Worm (Caenorhabditis elegans) whole organism, L4/young adult: ENCODE measurements around the gene fars-3.
A peak's percentile ranks its signal among the peaks of the same experiment; 100 is the strongest.

Experiments used
- W03F9.2 ChIP-seq: fragments of 150-350 bp; optimal IDR thresholded peaks from 2 replicates; lab custom pipeline; 2014; ENCODE audit warnings: missing biosample characterization, missing genetic modification characterization
- dao-5 ChIP-seq: sonication (generic microtip); optimal IDR thresholded peaks from 2 replicates; lab custom pipeline; 2016; ENCODE audit warnings: missing genotype, missing genetic modification characterization, moderate library complexity, missing compliant biosample characterization
- him-1 ChIP-seq: sonication (generic microtip); optimal IDR thresholded peaks from 2 replicates; lab custom pipeline; 2016; ENCODE audit warnings: missing genotype, missing genetic modification reagents, missing genetic modification characterization, missing compliant biosample characterization

Gene fars-3

ce11 chrII:8440097-8440496, 24.6 kb upstream of the fars-3 start:
- no peak for TF ChIP-seq dao-5 (tag; lab: Kevin White, UChicago)
- no peak for TF ChIP-seq him-1 (tag; lab: Kevin White, UChicago)
- TF ChIP-seq W03F9.2 (tag; lab: Kevin White, UChicago), result no peak

- TF ChIP-seq him-1 (tag; lab: Kevin White, UChicago) (no peak), W03F9.2 (tag; lab: Kevin White, UChicago) (no peak)
Observed at ce11 chrII:8440792-8441191, 23.9 kb upstream of the fars-3 start.

ce11 chrII:8441519-8441918, 23.1 kb upstream of the fars-3 start:
- TF ChIP-seq him-1 (tag; lab: Kevin White, UChicago), result no peak
- TF ChIP-seq dao-5 (tag; lab: Kevin White, UChicago), result peak; percentile 86

ce11 chrII:8442176-8442575, 22.5 kb upstream of the fars-3 start:
- TF ChIP-seq W03F9.2 (tag; lab: Kevin White, UChicago), result peak; percentile 63
- no peak for TF ChIP-seq him-1 (tag; lab: Kevin White, UChicago)

- TF ChIP-seq dao-5 (tag; lab: Kevin White, UChicago) (no peak), W03F9.2 (tag; lab: Kevin White, UChicago) (no peak), him-1 (tag; lab: Kevin White, UChicago) (no peak)
Observed at ce11 chrII:8442717-8443223, 21.9 kb upstream of the fars-3 start, which contains the start of gene eif-3.G. Gene eif-3.G (plus strand): TSS chrII:8442767.

- TF ChIP-seq him-1 (tag; lab: Kevin White, UChicago), result no peak
- no peak for TF ChIP-seq W03F9.2 (tag; lab: Kevin White, UChicago)
- no peak for TF ChIP-seq dao-5 (tag; lab: Kevin White, UChicago)
Observed at ce11 chrII:8444007-8444406, 20.6 kb upstream of the fars-3 start, which contains the start of gene evl-20. Gene evl-20 (plus strand): TSS chrII:8444307.

ce11 chrII:8446731-8447130, 17.9 kb upstream of the fars-3 start, which contains the start of gene cut-3:
Gene cut-3 (minus strand): TSS chrII:8446831.
- no peak for TF ChIP-seq W03F9.2 (tag; lab: Kevin White, UChicago)
- TF ChIP-seq him-1 (tag; lab: Kevin White, UChicago), result no peak
- no peak for TF ChIP-seq dao-5 (tag; lab: Kevin White, UChicago)

- TF ChIP-seq him-1 (tag; lab: Kevin White, UChicago), result no peak
- TF ChIP-seq dao-5 (tag; lab: Kevin White, UChicago), result no peak
- no peak for TF ChIP-seq W03F9.2 (tag; lab: Kevin White, UChicago)
Observed at ce11 chrII:8449660-8450118, 15.0 kb upstream of the fars-3 start, which contains the start of gene F22B5.4. Gene F22B5.4 (plus strand): TSS chrII:8449710.

- TF ChIP-seq W03F9.2 (tag; lab: Kevin White, UChicago), result no peak
- TF ChIP-seq dao-5 (tag; lab: Kevin White, UChicago), result no peak
- TF ChIP-seq him-1 (tag; lab: Kevin White, UChicago), result no peak
Observed at ce11 chrII:8450750-8451149, 13.9 kb upstream of the fars-3 start.

- no peak for TF ChIP-seq him-1 (tag; lab: Kevin White, UChicago)
- no peak for TF ChIP-seq W03F9.2 (tag; lab: Kevin White, UChicago)
- no peak for TF ChIP-seq dao-5 (tag; lab: Kevin White, UChicago)
Observed at ce11 chrII:8451425-8451824, 13.2 kb upstream of the fars-3 start.

- TF ChIP-seq dao-5 (tag; lab: Kevin White, UChicago) (no peak), W03F9.2 (tag; lab: Kevin White, UChicago) (no peak), him-1 (tag; lab: Kevin White, UChicago) (no peak)
Observed at ce11 chrII:8454513-8454912, 10.1 kb upstream of the fars-3 start, which contains the start of gene F22B5.5. Gene F22B5.5 (minus strand): TSS chrII:8454613.

- TF ChIP-seq W03F9.2 (tag; lab: Kevin White, UChicago) (no peak), dao-5 (tag; lab: Kevin White, UChicago) (no peak), him-1 (tag; lab: Kevin White, UChicago) (no peak)
Observed at ce11 chrII:8456094-8456493, 8.6 kb upstream of the fars-3 start, which contains the start of gene F22B5.6. Gene F22B5.6 (minus strand): TSS chrII:8456194.

- TF ChIP-seq dao-5 (tag; lab: Kevin White, UChicago) (no peak), him-1 (tag; lab: Kevin White, UChicago) (no peak), W03F9.2 (tag; lab: Kevin White, UChicago) (no peak)
Observed at ce11 chrII:8456681-8457389, 7.8 kb upstream of the fars-3 start.

- TF ChIP-seq dao-5 (tag; lab: Kevin White, UChicago) (no peak), him-1 (tag; lab: Kevin White, UChicago) (no peak), W03F9.2 (tag; lab: Kevin White, UChicago) (no peak)
Observed at ce11 chrII:8457438-8457837, 7.2 kb upstream of the fars-3 start, which contains the start of gene zyg-9. Gene zyg-9 (plus strand): TSS chrII:8457818.
